Fruit fly (Drosophila melanogaster): ENCODE data around the gene CG13476.

CG13476 gene

dm6 chr3L:14673740-14674463 is 31.4 kb upstream of the CG13476 start:
- TF ChIP-seq psq (optimal IDR thresholded peaks at IDR 0.05) (no peak), insv (optimal IDR thresholded peaks at IDR 0.05) (no peak), h (optimal IDR thresholded peaks at IDR 0.05) (no peak), Sin3A (optimal IDR thresholded peaks at IDR 0.05) (no peak), ttk (optimal IDR thresholded peaks at IDR 0.05) (no peak), Myc (optimal IDR thresholded peaks at IDR 0.05) (no peak)

- no peak for TF ChIP-seq Myc (optimal IDR thresholded peaks at IDR 0.05)
- TF ChIP-seq insv (optimal IDR thresholded peaks at IDR 0.05): no peak
- no peak for TF ChIP-seq psq (optimal IDR thresholded peaks at IDR 0.05)
- TF ChIP-seq Sin3A (optimal IDR thresholded peaks at IDR 0.05): no peak
- TF ChIP-seq h (optimal IDR thresholded peaks at IDR 0.05): no peak
- TF ChIP-seq ttk (optimal IDR thresholded peaks at IDR 0.05): no peak
These were observed 27.1 kb upstream of the CG13476 start, which contains the start of gene CG4914 for dm6 chr3L:14678097-14678679. CG4914 (minus strand) TSS chr3L:14678147.

- TF ChIP-seq Myc (optimal IDR thresholded peaks at IDR 0.05) (no peak), insv (optimal IDR thresholded peaks at IDR 0.05) (no peak)
These were observed 23.8 kb upstream of the CG13476 start for dm6 chr3L:14681504-14681903.

- TF ChIP-seq ttk (optimal IDR thresholded peaks at IDR 0.05) (no peak), Myc (optimal IDR thresholded peaks at IDR 0.05) (no peak), h (optimal IDR thresholded peaks at IDR 0.05) (no peak), Sin3A (optimal IDR thresholded peaks at IDR 0.05) (no peak), insv (optimal IDR thresholded peaks at IDR 0.05) (no peak), psq (optimal IDR thresholded peaks at IDR 0.05) (no peak)
These were observed 20.8 kb upstream of the CG13476 start, which contains the start of gene Dnaaf6 for dm6 chr3L:14684468-14684867. Dnaaf6 (plus strand) TSS chr3L:14684768.

DNA sequence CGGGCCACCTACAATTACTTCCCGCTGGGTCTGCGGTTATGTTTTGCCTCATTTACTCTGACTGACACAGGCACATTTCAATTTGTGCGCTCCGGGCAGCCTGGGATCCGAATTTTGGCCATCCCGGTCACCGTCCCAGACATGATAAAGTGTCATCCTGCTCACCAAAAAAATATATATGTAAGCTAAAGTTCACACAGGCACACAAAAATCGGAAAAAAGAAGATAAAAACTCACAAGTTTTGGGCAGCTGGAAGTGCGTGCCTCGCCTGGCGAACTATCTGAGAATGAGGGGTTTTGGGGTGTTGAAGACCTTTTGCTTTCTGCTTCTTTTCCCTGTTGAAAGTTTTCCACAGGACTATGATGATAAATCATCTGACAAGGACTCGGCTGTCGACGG is 19.0 kb upstream of the CG13476 start:
- TF ChIP-seq Myc (optimal IDR thresholded peaks at IDR 0.05): no peak
- no peak for TF ChIP-seq Sin3A (optimal IDR thresholded peaks at IDR 0.05)
- TF ChIP-seq insv (optimal IDR thresholded peaks at IDR 0.05): no peak
- no peak for TF ChIP-seq h (optimal IDR thresholded peaks at IDR 0.05)
- TF ChIP-seq ttk (optimal IDR thresholded peaks at IDR 0.05): no peak
- no peak for TF ChIP-seq psq (optimal IDR thresholded peaks at IDR 0.05)

dm6 chr3L:14691047-14691446 is 14.2 kb upstream of the CG13476 start, which contains the start of gene gdrd:
gdrd (plus strand) TSS chr3L:14691347.
- TF ChIP-seq h (optimal IDR thresholded peaks at IDR 0.05): no peak

DNA sequence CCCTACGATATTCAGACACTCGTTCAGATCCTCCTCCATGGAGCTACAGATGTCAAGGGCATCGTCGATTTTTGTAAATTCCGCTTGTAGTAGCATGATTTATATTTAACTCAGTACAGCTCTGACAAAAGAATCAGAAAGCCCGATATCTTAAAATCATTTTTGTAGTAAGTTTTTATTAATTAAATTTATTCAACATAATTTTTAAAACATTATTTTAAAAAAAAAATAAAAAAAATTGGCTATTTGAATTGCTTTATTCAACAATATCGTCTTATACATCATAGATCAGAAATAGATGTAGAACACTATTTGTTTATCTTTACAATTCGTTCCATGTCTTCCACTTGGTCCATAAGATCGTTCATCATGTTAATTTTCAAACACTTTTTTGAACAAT is 8.3 kb upstream of the CG13476 start, which contains the start of gene CG13474:
CG13474 (minus strand) TSS at position 101 of the 400 bp plus-strand sequence.
- TF ChIP-seq Sin3A (optimal IDR thresholded peaks at IDR 0.05) (no peak), psq (optimal IDR thresholded peaks at IDR 0.05) (no peak), ttk (optimal IDR thresholded peaks at IDR 0.05) (no peak), insv (optimal IDR thresholded peaks at IDR 0.05) (no peak), Myc (optimal IDR thresholded peaks at IDR 0.05) (no peak), h (optimal IDR thresholded peaks at IDR 0.05) (no peak)

DNA sequence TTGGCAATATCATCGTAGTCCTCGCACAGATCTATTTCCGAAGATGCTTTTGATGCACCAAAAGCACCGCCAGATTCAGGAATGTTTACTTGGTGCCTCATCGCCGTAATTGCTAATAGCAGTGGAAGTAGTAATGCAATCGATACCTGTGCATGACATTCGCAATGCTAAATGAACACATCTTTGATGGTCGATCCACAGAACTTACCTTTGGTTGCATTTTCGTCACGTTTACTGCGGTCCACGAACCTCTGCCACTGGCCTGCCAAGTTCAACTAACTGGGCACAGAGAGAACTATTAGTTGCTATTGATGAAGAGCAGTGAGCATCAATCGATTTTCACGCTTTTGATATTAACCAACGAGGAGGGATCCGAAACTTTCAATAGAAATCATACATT is 3.7 kb upstream of the CG13476 start, which contains the start of gene CG17177:
CG17177 (minus strand) TSS at position 101 of the 400 bp plus-strand sequence.
- TF ChIP-seq h (optimal IDR thresholded peaks at IDR 0.05) (no peak), insv (optimal IDR thresholded peaks at IDR 0.05) (no peak), Myc (optimal IDR thresholded peaks at IDR 0.05) (no peak), Sin3A (optimal IDR thresholded peaks at IDR 0.05) (no peak), psq (optimal IDR thresholded peaks at IDR 0.05) (no peak), ttk (optimal IDR thresholded peaks at IDR 0.05) (no peak)

DNA sequence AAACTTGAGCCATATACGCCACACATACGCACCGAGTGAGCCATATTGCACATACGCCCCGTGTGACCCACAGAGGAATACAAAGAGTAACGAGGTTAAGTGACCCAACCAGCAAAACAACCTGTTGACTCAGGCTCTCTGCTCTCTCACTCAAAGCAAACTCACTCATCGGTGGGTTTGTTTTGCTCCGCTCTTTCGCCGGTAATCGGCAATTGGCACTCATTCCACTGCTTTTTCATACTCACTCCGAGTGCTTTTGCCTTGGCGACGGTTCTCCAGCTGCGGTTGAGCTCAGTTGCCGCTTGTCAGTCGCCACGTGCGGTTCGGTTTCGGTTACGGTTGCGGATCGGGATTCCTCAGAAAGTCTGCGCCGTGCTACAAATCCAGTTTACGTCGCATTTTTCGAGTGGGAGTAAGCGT is 1.2 kb downstream of the CG13476 start:
- TF ChIP-seq psq (optimal IDR thresholded peaks at IDR 0.05): no peak
- TF ChIP-seq h (optimal IDR thresholded peaks at IDR 0.05): no peak
- no peak for TF ChIP-seq ttk (optimal IDR thresholded peaks at IDR 0.05)
- no peak for TF ChIP-seq Sin3A (optimal IDR thresholded peaks at IDR 0.05)
- TF ChIP-seq Myc (optimal IDR thresholded peaks at IDR 0.05): no peak
- no peak for TF ChIP-seq insv (optimal IDR thresholded peaks at IDR 0.05)

DNA sequence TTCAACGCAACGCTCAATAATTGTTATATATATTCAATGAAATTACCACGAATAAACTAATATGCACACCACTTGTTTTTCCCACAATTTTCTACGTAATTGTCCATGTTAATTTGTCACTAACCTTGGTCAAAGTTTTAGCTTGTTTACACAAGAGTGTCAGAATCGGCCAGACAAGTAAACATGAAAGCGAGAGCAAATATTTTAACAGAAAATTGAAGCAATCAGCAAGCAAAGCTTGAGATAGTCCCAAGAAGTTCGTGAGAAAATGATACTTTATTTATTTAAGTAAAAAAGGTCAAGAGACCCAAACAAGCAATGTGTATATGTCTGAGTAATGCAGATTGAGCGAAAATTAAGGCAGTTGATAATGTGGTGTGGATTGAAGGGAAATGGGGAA is 2.8 kb downstream of the CG13476 start:
- TF ChIP-seq ttk (optimal IDR thresholded peaks at IDR 0.05): no peak
- no peak for TF ChIP-seq Sin3A (optimal IDR thresholded peaks at IDR 0.05)
- no peak for TF ChIP-seq Myc (optimal IDR thresholded peaks at IDR 0.05)
- TF ChIP-seq psq (optimal IDR thresholded peaks at IDR 0.05): no peak
- TF ChIP-seq insv (optimal IDR thresholded peaks at IDR 0.05): no peak
- no peak for TF ChIP-seq h (optimal IDR thresholded peaks at IDR 0.05)

DNA sequence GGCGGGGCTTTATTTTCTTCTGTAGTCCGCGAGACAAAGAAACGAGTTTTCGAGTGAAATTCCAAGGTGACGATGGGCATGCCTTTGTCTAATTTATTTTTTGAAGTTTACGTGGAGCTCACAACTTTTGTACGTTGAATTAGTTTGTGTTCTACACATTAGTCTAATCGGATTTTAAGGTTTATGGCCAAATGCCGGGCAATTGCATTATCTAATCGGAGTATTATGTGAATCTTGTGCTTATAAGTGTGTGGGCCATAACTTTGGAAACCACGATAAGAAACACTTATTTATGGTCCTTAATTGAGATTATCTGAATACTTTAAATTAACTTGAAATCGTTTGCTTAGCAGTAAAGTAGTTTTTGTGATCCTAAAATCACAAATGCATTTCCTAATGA is 7.5 kb downstream of the CG13476 start:
- TF ChIP-seq Sin3A (optimal IDR thresholded peaks at IDR 0.05): no peak
- TF ChIP-seq psq (optimal IDR thresholded peaks at IDR 0.05): no peak
- no peak for TF ChIP-seq Myc (optimal IDR thresholded peaks at IDR 0.05)
- TF ChIP-seq insv (optimal IDR thresholded peaks at IDR 0.05): no peak
- no peak for TF ChIP-seq ttk (optimal IDR thresholded peaks at IDR 0.05)
- no peak for TF ChIP-seq h (optimal IDR thresholded peaks at IDR 0.05)

- TF ChIP-seq h (optimal IDR thresholded peaks at IDR 0.05): no peak
These were observed 23.2 kb downstream of the CG13476 start, which contains the start of gene CG13473 for dm6 chr3L:14728460-14728859. CG13473 (plus strand) TSS chr3L:14728760.

DNA sequence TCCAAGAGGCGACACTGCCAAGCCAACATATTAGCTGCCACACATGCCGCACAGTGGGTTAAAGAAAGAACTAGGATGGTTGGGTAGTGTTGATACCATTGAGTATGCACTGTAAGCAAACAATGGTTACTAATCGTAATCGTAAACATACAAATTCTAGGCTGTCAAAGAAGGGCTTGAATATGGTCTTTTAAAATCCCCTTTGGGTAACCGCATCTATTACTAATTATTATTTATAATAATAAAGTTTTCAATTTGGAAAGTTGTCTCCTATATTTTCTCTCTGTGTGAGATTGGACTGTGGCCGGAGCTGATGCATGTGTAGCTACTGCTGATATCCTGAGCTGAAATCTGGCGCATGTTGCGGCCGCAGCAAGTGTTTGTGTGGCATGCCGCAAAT is 26.5 kb downstream of the CG13476 start:
- TF ChIP-seq Myc (optimal IDR thresholded peaks at IDR 0.05): no peak
- no peak for TF ChIP-seq h (optimal IDR thresholded peaks at IDR 0.05)
- no peak for TF ChIP-seq Sin3A (optimal IDR thresholded peaks at IDR 0.05)
- no peak for TF ChIP-seq ttk (optimal IDR thresholded peaks at IDR 0.05)
- no peak for TF ChIP-seq psq (optimal IDR thresholded peaks at IDR 0.05)
- no peak for TF ChIP-seq insv (optimal IDR thresholded peaks at IDR 0.05)
